Fruit fly (Drosophila melanogaster) whole organism, embryonic: ENCODE results near the gene CG4957.
A peak's percentile ranks its signal among the peaks of the same experiment; 100 is the strongest.

ENCODE experiments used
- B-H2 ChIP-seq: fragments of 200-800 bp; sonication (Bioruptor generic); optimal IDR thresholded peaks from 2 replicates; lab custom pipeline; 2018; ENCODE audit warnings: missing biosample characterization, mild to moderate bottlenecking, missing genetic modification characterization
- CG10267 ChIP-seq: fragments of 200-800 bp; sonication (Bioruptor generic); optimal IDR thresholded peaks from 2 replicates; lab custom pipeline; 2018; ENCODE audit warnings: missing biosample characterization, mild to moderate bottlenecking, missing genetic modification characterization, moderate library complexity
- CG10366 ChIP-seq: fragments of 200-800 bp; sonication (Bioruptor generic); IDR thresholded peaks from 2 replicates; pipeline ENCODE4 v1.3.6; 2022; ENCODE audit warnings: missing biosample characterization, missing genetic modification characterization
- CG11247 ChIP-seq: fragments of 200-800 bp; sonication (Bioruptor generic); IDR thresholded peaks from 2 replicates; pipeline ENCODE4 v1.3.6; 2022; ENCODE audit warnings: missing biosample characterization, missing genetic modification characterization
- CG11723 ChIP-seq: fragments of 200-800 bp; sonication (Bioruptor generic); optimal IDR thresholded peaks from 2 replicates; lab custom pipeline; 2017; ENCODE audit warnings: missing biosample characterization, mild to moderate bottlenecking, missing genetic modification characterization
- CG12219 ChIP-seq: fragments of 200-800 bp; sonication (Bioruptor generic); optimal IDR thresholded peaks from 3 replicates; lab custom pipeline; 2018; ENCODE audit warnings: missing biosample characterization, mild to moderate bottlenecking, missing genetic modification characterization
- CG14965 ChIP-seq: fragments of 200-800 bp; sonication (Bioruptor generic); optimal IDR thresholded peaks from 2 replicates; lab custom pipeline; 2016; ENCODE audit warnings: missing biosample characterization, missing genetic modification characterization, borderline replicate concordance
- CG15269 ChIP-seq: fragments of 200-800 bp; sonication (Bioruptor generic); optimal IDR thresholded peaks from 2 replicates; lab custom pipeline; 2018; ENCODE audit warnings: missing biosample characterization, mild to moderate bottlenecking, missing genetic modification characterization, moderate library complexity
- CG15696 ChIP-seq: fragments of 200-800 bp; sonication (Bioruptor generic); optimal IDR thresholded peaks from 2 replicates; lab custom pipeline; 2019; ENCODE audit warnings: missing biosample characterization, mild to moderate bottlenecking, missing genetic modification characterization, moderate library complexity
- CG1602 ChIP-seq: fragments of 200-800 bp; sonication (Bioruptor generic); optimal IDR thresholded peaks from 3 replicates; lab custom pipeline; 2016; ENCODE audit warnings: missing biosample characterization, missing genetic modification characterization
- CG17328 ChIP-seq: fragments of 200-800 bp; sonication (Bioruptor generic); IDR thresholded peaks from 2 replicates; pipeline ENCODE4 v1.3.6; 2022; ENCODE audit warnings: missing biosample characterization, missing genetic modification characterization
- CG2129 ChIP-seq: fragments of 200-800 bp; sonication (Bioruptor generic); IDR thresholded peaks from 2 replicates; pipeline ENCODE4 v1.3.6; 2022; ENCODE audit warnings: missing biosample characterization, missing genetic modification characterization; ENCODE audit not compliant: partially characterized antibody
- CG30020 ChIP-seq: fragments of 200-800 bp; optimal IDR thresholded peaks from 2 replicates; lab custom pipeline; 2019; ENCODE audit warnings: missing biosample characterization, mild to moderate bottlenecking, missing genetic modification characterization, moderate library complexity
- CG3995 ChIP-seq: fragments of 200-800 bp; sonication (Bioruptor generic); optimal IDR thresholded peaks from 3 replicates; lab custom pipeline; 2016; ENCODE audit warnings: missing biosample characterization, missing genetic modification characterization
- CG43689 ChIP-seq: fragments of 200-800 bp; sonication (Bioruptor generic); IDR thresholded peaks from 2 replicates; pipeline ENCODE4 v1.3.6; 2022; ENCODE audit warnings: missing biosample characterization, missing genetic modification characterization
- CG6765 ChIP-seq: fragments of 200-800 bp; sonication (Bioruptor generic); optimal IDR thresholded peaks from 3 replicates; lab custom pipeline; 2017; ENCODE audit warnings: missing biosample characterization, mild to moderate bottlenecking, missing genetic modification characterization
- CG8089 ChIP-seq: fragments of 200-800 bp; sonication (Bioruptor generic); optimal IDR thresholded peaks from 3 replicates; lab custom pipeline; 2016; ENCODE audit warnings: missing biosample characterization, missing genetic modification characterization
- Deaf1 ChIP-seq: fragments of 200-800 bp; optimal IDR thresholded peaks from 3 replicates; lab custom pipeline; 2019; ENCODE audit warnings: missing biosample characterization, mild to moderate bottlenecking, missing genetic modification characterization, moderate library complexity
- Fer3 ChIP-seq: fragments of 200-800 bp; sonication (Bioruptor generic); optimal IDR thresholded peaks from 2 replicates; lab custom pipeline; 2018; ENCODE audit warnings: missing biosample characterization, mild to moderate bottlenecking, missing genetic modification characterization, moderate library complexity
- HmgZ ChIP-seq: fragments of 200-800 bp; sonication (Bioruptor generic); optimal IDR thresholded peaks from 2 replicates; lab custom pipeline; 2018; ENCODE audit warnings: missing biosample characterization, mild to moderate bottlenecking, missing genetic modification characterization
- Hmx ChIP-seq: fragments of 200-800 bp; sonication (Bioruptor generic); optimal IDR thresholded peaks from 2 replicates; lab custom pipeline; 2016; ENCODE audit warnings: missing biosample characterization, missing genetic modification characterization
- Kr ChIP-seq: fragments of 200-800 bp; sonication (Bioruptor generic); optimal IDR thresholded peaks from 2 replicates; lab custom pipeline; 2017; ENCODE audit warnings: missing biosample characterization, mild to moderate bottlenecking, missing genetic modification characterization
- Lhr ChIP-seq: fragments of 200-800 bp; sonication (Bioruptor generic); optimal IDR thresholded peaks from 3 replicates; lab custom pipeline; 2017; ENCODE audit warnings: mild to moderate bottlenecking, missing biosample characterization, missing genetic modification reagents, missing genetic modification characterization
- Lim3 ChIP-seq: fragments of 200-800 bp; sonication (Bioruptor generic); IDR thresholded peaks from 2 replicates; pipeline ENCODE4 v1.3.6; 2022; ENCODE audit warnings: missing biosample characterization, missing genetic modification characterization
- MTF-1 ChIP-seq: fragments of 200-800 bp; sonication (Bioruptor generic); optimal IDR thresholded peaks from 2 replicates; lab custom pipeline; 2018; ENCODE audit warnings: missing biosample characterization, mild to moderate bottlenecking, missing genetic modification characterization, borderline replicate concordance
- Meics ChIP-seq: fragments of 200-800 bp; sonication (Bioruptor generic); optimal IDR thresholded peaks from 2 replicates; lab custom pipeline; 2017; ENCODE audit warnings: missing biosample characterization, mild to moderate bottlenecking, missing genetic modification characterization
- Oli ChIP-seq: fragments of 200-800 bp; sonication (Bioruptor generic); optimal IDR thresholded peaks from 2 replicates; lab custom pipeline; 2018; ENCODE audit warnings: missing biosample characterization, mild to moderate bottlenecking, missing genetic modification characterization, moderate library complexity
- Rfx ChIP-seq: fragments of 200-800 bp; sonication (Bioruptor generic); IDR thresholded peaks from 2 replicates; pipeline ENCODE4 v1.3.6; 2022; ENCODE audit warnings: missing biosample characterization, missing genetic modification characterization
- Sox102F ChIP-seq: fragments of 200-800 bp; sonication (Bioruptor generic); optimal IDR thresholded peaks from 2 replicates; lab custom pipeline; 2018; ENCODE audit warnings: missing biosample characterization, mild to moderate bottlenecking, missing genetic modification characterization, moderate library complexity
- ap ChIP-seq: fragments of 200-800 bp; sonication (Bioruptor generic); IDR thresholded peaks from 2 replicates; pipeline ENCODE4 v1.3.6; 2022; ENCODE audit warnings: missing biosample characterization, missing genetic modification characterization
- bowl ChIP-seq: fragments of 200-800 bp; sonication (Bioruptor generic); IDR thresholded peaks from 2 replicates; pipeline ENCODE4 v1.3.6; 2022; ENCODE audit warnings: missing biosample characterization, missing genetic modification characterization
- croc ChIP-seq: fragments of 200-800 bp; sonication (Bioruptor generic); conservative IDR thresholded peaks from 3 replicates; pipeline ENCODE4 v1.3.6; 2022; ENCODE audit warnings: missing biosample characterization, missing genetic modification characterization
- disco-r ChIP-seq: fragments of 200-800 bp; sonication (Bioruptor generic); optimal IDR thresholded peaks from 2 replicates; lab custom pipeline; 2016; ENCODE audit warnings: missing biosample characterization, missing genetic modification characterization
- gcm ChIP-seq: fragments of 200-800 bp; sonication (Bioruptor generic); optimal IDR thresholded peaks from 2 replicates; lab custom pipeline; 2019; ENCODE audit warnings: missing biosample characterization, mild to moderate bottlenecking, missing genetic modification characterization, moderate library complexity
- gcm2 ChIP-seq: fragments of 200-800 bp; sonication (Bioruptor generic); optimal IDR thresholded peaks from 2 replicates; lab custom pipeline; 2016; ENCODE audit warnings: missing biosample characterization, missing genetic modification characterization
- gt ChIP-seq: fragments of 200-800 bp; sonication (Bioruptor generic); IDR thresholded peaks from 2 replicates; pipeline ENCODE4 v1.3.6; 2022; ENCODE audit warnings: missing biosample characterization, missing genetic modification characterization
- hbn ChIP-seq: fragments of 200-800 bp; sonication (Bioruptor generic); IDR thresholded peaks from 2 replicates; pipeline ENCODE4 v1.3.6; 2022; ENCODE audit warnings: missing biosample characterization, missing genetic modification characterization; ENCODE audit not compliant: partially characterized antibody
- jing ChIP-seq: fragments of 200-800 bp; sonication (Bioruptor generic); optimal IDR thresholded peaks from 2 replicates; lab custom pipeline; 2018; ENCODE audit warnings: missing biosample characterization, mild to moderate bottlenecking, missing genetic modification characterization
- knrl ChIP-seq: fragments of 200-800 bp; sonication (Bioruptor generic); IDR thresholded peaks from 3 replicates; pipeline ENCODE4 v1.3.6; 2022; ENCODE audit warnings: missing biosample characterization, missing genetic modification characterization; ENCODE audit not compliant: partially characterized antibody
- odd ChIP-seq: fragments of 200-800 bp; sonication (Bioruptor generic); optimal IDR thresholded peaks from 2 replicates; lab custom pipeline; 2017; ENCODE audit warnings: missing biosample characterization, mild to moderate bottlenecking, missing genetic modification characterization
- phol ChIP-seq: fragments of 200-800 bp; sonication (Bioruptor generic); optimal IDR thresholded peaks from 3 replicates; lab custom pipeline; 2018; ENCODE audit warnings: missing biosample characterization, mild to moderate bottlenecking, missing genetic modification characterization, moderate library complexity
- pita ChIP-seq: fragments of 200-800 bp; sonication (Bioruptor generic); optimal IDR thresholded peaks from 2 replicates; lab custom pipeline; 2017; ENCODE audit warnings: missing biosample characterization, mild to moderate bottlenecking, missing genetic modification characterization
- sc ChIP-seq, 3 experiments: fragments of >200 bp in 2 of 3; fragments of 200-800 bp in 1 of 3; sonication (Bioruptor generic) in 1 of 3; optimal IDR thresholded peaks; 2 replicates in 2 of 3; 3 replicates in 1 of 3; lab custom pipeline; 2017; ENCODE audit warnings: mild to moderate bottlenecking in 1 of 3, missing biosample characterization in 1 of 3, missing genetic modification characterization in 1 of 3, missing genetic modification reagents in 1 of 3
- so ChIP-seq: fragments of 200-800 bp; sonication (Bioruptor generic); IDR thresholded peaks from 3 replicates; pipeline ENCODE4 v1.3.6; 2022; ENCODE audit warnings: missing biosample characterization, missing genetic modification characterization
- sug ChIP-seq: fragments of 200-800 bp; optimal IDR thresholded peaks from 2 replicates; lab custom pipeline; 2019; ENCODE audit warnings: missing biosample characterization, mild to moderate bottlenecking, missing genetic modification characterization, moderate library complexity
- tgo ChIP-seq: fragments of 200-800 bp; sonication (Bioruptor generic); IDR thresholded peaks from 3 replicates; pipeline ENCODE4 v1.3.6; 2022; ENCODE audit warnings: missing biosample characterization, missing genetic modification characterization
- usp ChIP-seq: fragments of >200 bp; optimal IDR thresholded peaks from 2 replicates; lab custom pipeline; 2017; ENCODE audit warnings: missing biosample characterization, missing genetic modification characterization
- vfl ChIP-seq: fragments of 200-800 bp; sonication (Bioruptor generic); optimal IDR thresholded peaks from 2 replicates; lab custom pipeline; 2016; ENCODE audit warnings: missing biosample characterization, missing genetic modification characterization
- zfh2 ChIP-seq: fragments of 200-800 bp; sonication (Bioruptor generic); optimal IDR thresholded peaks from 2 replicates; lab custom pipeline; 2016; ENCODE audit warnings: missing biosample characterization, missing genetic modification characterization

The CG4957 gene

dm6 chr2L:10220501-10221386, 47.9 kb upstream of the CG4957 start, which contains the start of the genes Npc1a and Prosalpha6 (continued):
- TF ChIP-seq gt (GFP tag; lab: Robert Waterston, UW) (no peak), sc (optimal IDR thresholded peaks at IDR 0.05; lab: Kevin White, UChicago) (no peak), sc (GFP tag; optimal IDR thresholded peaks at IDR 0.05; lab: Kevin White, UChicago) (no peak), gcm2 (GFP tag; lab: Kevin White, UChicago) (peak; percentile 1), usp (GFP tag; lab: Kevin White, UChicago) (no peak), CG17328 (GFP tag; lab: Robert Waterston, UW) (no peak), CG3995 (peak; percentile 27), so (GFP tag; lab: Robert Waterston, UW) (peak; percentile 39; the same call in 1 of the 3 replicates), CG10366 (no peak), disco-r (no peak), Lim3 (GFP tag; lab: Robert Waterston, UW) (no peak), zfh2 (peak; percentile 25), MTF-1 (GFP tag; lab: Kevin White, UChicago) (no peak), CG14965 (GFP tag; lab: Kevin White, UChicago) (no peak), CG1602 (GFP tag; lab: Kevin White, UChicago) (no peak), CG10267 (tag; lab: Kevin White, UChicago) (peak; percentile 20), jing (GFP tag; lab: Kevin White, UChicago) (no peak), Hmx (GFP tag; lab: Kevin White, UChicago) (no peak), HmgZ (peak; percentile 22), odd (GFP tag; lab: Kevin White, UChicago) (no peak), knrl (GFP tag; lab: Robert Waterston, UW) (peak; percentile 74), pita (no peak), CG2129 (GFP tag; lab: Robert Waterston, UW) (no peak), CG11723 (peak; percentile 94), gcm (no peak), CG30020 (tag; lab: Kevin White, UChicago) (peak; percentile 99), Fer3 (tag; lab: Kevin White, UChicago) (no peak), bowl (GFP tag; lab: Robert Waterston, UW) (no peak), Rfx (GFP tag; lab: Robert Waterston, UW) (no peak), ap (GFP tag; lab: Robert Waterston, UW) (no peak), B-H2 (GFP tag; lab: Kevin White, UChicago) (no peak), hbn (peak; percentile 54), CG11247 (GFP tag; lab: Robert Waterston, UW) (no peak), Kr (GFP tag; lab: Kevin White, UChicago) (no peak), Sox102F (GFP tag; lab: Kevin White, UChicago) (no peak), Lhr (GFP tag; lab: Kevin White, UChicago) (peak; percentile 33), tgo (GFP tag; lab: Robert Waterston, UW) (no peak), CG15696 (tag; lab: Kevin White, UChicago) (no peak), vfl (GFP tag; lab: Kevin White, UChicago) (no peak), croc (GFP tag; lab: Robert Waterston, UW) (no peak), CG15269 (tag; lab: Kevin White, UChicago) (no peak), Oli (tag; lab: Kevin White, UChicago) (no peak), CG12219 (no peak), CG8089 (GFP tag; lab: Kevin White, UChicago) (no peak), sug (peak; percentile 7), Deaf1 (no peak), Meics (GFP tag; lab: Kevin White, UChicago) (no peak), phol (tag; lab: Kevin White, UChicago) (peak; percentile 61), CG6765 (GFP tag; lab: Kevin White, UChicago) (no peak), CG43689 (GFP tag; lab: Robert Waterston, UW) (no peak)
